Worm (Caenorhabditis elegans) whole organism, L3 larva: ENCODE measurements around the gene atg-16.1.
A peak's percentile ranks its signal among the peaks of the same experiment; 100 is the strongest.

ENCODE experiments used
- R02D3.7 ChIP-seq: fragments of 150-350 bp; optimal IDR thresholded peaks from 2 replicates; lab custom pipeline; 2014; ENCODE audit warnings: missing biosample characterization, missing genetic modification characterization
- ZK546.5 ChIP-seq: sonication (generic microtip); optimal IDR thresholded peaks from 2 replicates; lab custom pipeline; 2017; ENCODE audit warnings: missing biosample characterization, missing genetic modification characterization
- aly-2 ChIP-seq: fragments of 150-350 bp; optimal IDR thresholded peaks from 2 replicates; lab custom pipeline; 2014; ENCODE audit warnings: missing biosample characterization, missing genetic modification characterization
- ama-1 ChIP-seq: fragments of 150-350 bp; optimal IDR thresholded peaks from 2 replicates; lab custom pipeline; 2018
- ceh-16 ChIP-seq: sonication (generic microtip); optimal IDR thresholded peaks from 2 replicates; lab custom pipeline; 2017; ENCODE audit warnings: missing biosample characterization, missing genetic modification characterization
- ceh-28 ChIP-seq: fragments of 150-350 bp; optimal IDR thresholded peaks from 2 replicates; lab custom pipeline; 2014; ENCODE audit warnings: missing biosample characterization, missing genetic modification reagents, missing genetic modification characterization
- ceh-82 ChIP-seq: fragments of 150-350 bp; optimal IDR thresholded peaks from 2 replicates; lab custom pipeline; 2014; ENCODE audit warnings: missing biosample characterization, missing genetic modification characterization
- ceh-9 ChIP-seq: sonication (generic microtip); optimal IDR thresholded peaks from 2 replicates; lab custom pipeline; 2018; ENCODE audit warnings: missing biosample characterization, missing genetic modification characterization
- daf-12 ChIP-seq: fragments of 150-350 bp; optimal IDR thresholded peaks from 2 replicates; lab custom pipeline; 2014; ENCODE audit warnings: missing biosample characterization, missing genetic modification reagents, missing genetic modification characterization
- egl-27 ChIP-seq: sonication (generic microtip); optimal IDR thresholded peaks from 4 replicates; lab custom pipeline; 2017; ENCODE audit warnings: missing biosample characterization, missing genetic modification reagents, missing genetic modification characterization
- egl-5 ChIP-seq: fragments of 150-350 bp; optimal IDR thresholded peaks from 2 replicates; lab custom pipeline; 2017; ENCODE audit warnings: missing biosample characterization, missing genetic modification reagents, missing genetic modification characterization, inconsistent platforms
- elt-1 ChIP-seq: fragments of 150-350 bp; optimal IDR thresholded peaks from 2 replicates; lab custom pipeline; 2014; ENCODE audit warnings: missing biosample characterization, missing genetic modification characterization
- elt-2 ChIP-seq: sonication (generic microtip); optimal IDR thresholded peaks from 2 replicates; lab custom pipeline; 2016; ENCODE audit warnings: missing genetic modification reagents, mild to moderate bottlenecking, missing genetic modification characterization, missing compliant biosample characterization
- elt-3 ChIP-seq, 3 experiments: fragments of 150-350 bp in 1 of 3; sonication (generic microtip) in 2 of 3; optimal IDR thresholded peaks; 2 replicates in 2 of 3; 4 replicates in 1 of 3; lab custom pipeline; 2014 to 2017; ENCODE audit warnings: missing biosample characterization in 3 of 3, missing genetic modification characterization in 3 of 3
- eor-1 ChIP-seq, 2 experiments: fragments of 150-350 bp; optimal IDR thresholded peaks; 2 replicates each; lab custom pipeline; 2014 to 2018; ENCODE audit warnings: missing biosample characterization in 2 of 2, missing genetic modification characterization in 2 of 2
- fkh-10 ChIP-seq: sonication (generic microtip); optimal IDR thresholded peaks from 2 replicates; lab custom pipeline; 2017; ENCODE audit warnings: missing biosample characterization, missing genetic modification reagents, missing genetic modification characterization
- fkh-2 ChIP-seq: fragments of 150-350 bp; optimal IDR thresholded peaks from 2 replicates; lab custom pipeline; 2014; ENCODE audit warnings: missing biosample characterization, missing genetic modification reagents, missing genetic modification characterization
- fos-1 ChIP-seq: fragments of 150-350 bp; optimal IDR thresholded peaks from 2 replicates; lab custom pipeline; 2014; ENCODE audit warnings: missing biosample characterization, missing genetic modification characterization
- hmg-11 ChIP-seq: sonication (generic microtip); optimal IDR thresholded peaks from 2 replicates; lab custom pipeline; 2016; ENCODE audit warnings: missing genetic modification characterization, missing compliant biosample characterization
- jun-1 ChIP-seq: fragments of 150-350 bp; optimal IDR thresholded peaks from 2 replicates; lab custom pipeline; 2014; ENCODE audit warnings: missing biosample characterization, missing genetic modification reagents, missing genetic modification characterization
- lin-15B ChIP-seq: fragments of 150-350 bp; optimal IDR thresholded peaks from 2 replicates; lab custom pipeline; 2014; ENCODE audit warnings: missing biosample characterization, missing genetic modification characterization
- lin-39 ChIP-seq: fragments of 150-350 bp; optimal IDR thresholded peaks from 2 replicates; lab custom pipeline; 2018; ENCODE audit warnings: missing biosample characterization, missing genetic modification reagents, missing genetic modification characterization
- lsy-12 ChIP-seq: sonication (generic microtip); optimal IDR thresholded peaks from 2 replicates; lab custom pipeline; 2016; ENCODE audit warnings: mild to moderate bottlenecking, missing genetic modification characterization, missing compliant biosample characterization
- mdl-1 ChIP-seq: fragments of 150-350 bp; optimal IDR thresholded peaks from 2 replicates; lab custom pipeline; 2014; ENCODE audit warnings: missing biosample characterization, missing genetic modification characterization
- mml-1 ChIP-seq: fragments of 150-350 bp; sonication (generic microtip); optimal IDR thresholded peaks from 3 replicates; lab custom pipeline; 2014; ENCODE audit warnings: missing biosample characterization, missing genetic modification characterization
- nfya-1 ChIP-seq: sonication (generic microtip); optimal IDR thresholded peaks from 2 replicates; lab custom pipeline; 2017; ENCODE audit warnings: missing genetic modification characterization, mild to moderate bottlenecking, missing compliant biosample characterization, antibody characterized with exemption, moderate library complexity; ENCODE audit not compliant: insufficient read depth
- nhr-11 ChIP-seq: fragments of 150-350 bp; optimal IDR thresholded peaks from 2 replicates; lab custom pipeline; 2014; ENCODE audit warnings: missing biosample characterization, missing genetic modification characterization
- nhr-12 ChIP-seq: fragments of 150-350 bp; optimal IDR thresholded peaks from 2 replicates; lab custom pipeline; 2014; ENCODE audit warnings: missing biosample characterization, missing genetic modification characterization
- nhr-23 ChIP-seq: fragments of 150-350 bp; optimal IDR thresholded peaks from 2 replicates; lab custom pipeline; 2014; ENCODE audit warnings: missing biosample characterization, missing genetic modification reagents, missing genetic modification characterization
- nhr-237 ChIP-seq: fragments of 150-350 bp; optimal IDR thresholded peaks from 2 replicates; lab custom pipeline; 2014; ENCODE audit warnings: missing biosample characterization, missing genetic modification characterization
- nhr-25 ChIP-seq: sonication (generic microtip); optimal IDR thresholded peaks from 2 replicates; lab custom pipeline; 2017; ENCODE audit warnings: missing biosample characterization, missing genetic modification characterization
- nhr-28 ChIP-seq: fragments of 150-350 bp; optimal IDR thresholded peaks from 2 replicates; lab custom pipeline; 2014; ENCODE audit warnings: missing biosample characterization, missing genetic modification characterization
- nhr-43 ChIP-seq: sonication (generic microtip); optimal IDR thresholded peaks from 2 replicates; lab custom pipeline; 2016; ENCODE audit warnings: mild to moderate bottlenecking, missing genetic modification characterization, missing compliant biosample characterization; ENCODE audit not compliant: poor library complexity, severe bottlenecking
- nhr-67 ChIP-seq: fragments of 150-350 bp; optimal IDR thresholded peaks from 2 replicates; lab custom pipeline; 2014; ENCODE audit warnings: missing biosample characterization, missing genetic modification characterization
- nhr-76 ChIP-seq: fragments of 150-350 bp; sonication (generic microtip); optimal IDR thresholded peaks from 5 replicates; lab custom pipeline; 2014; ENCODE audit warnings: missing biosample characterization, missing genetic modification characterization
- nhr-77 ChIP-seq: fragments of 150-350 bp; optimal IDR thresholded peaks from 2 replicates; lab custom pipeline; 2014; ENCODE audit warnings: missing biosample characterization, missing genetic modification characterization
- pha-4 ChIP-seq: fragments of 150-350 bp; optimal IDR thresholded peaks from 2 replicates; lab custom pipeline; 2014; ENCODE audit warnings: missing biosample characterization, missing genetic modification reagents, missing genetic modification characterization
- pqm-1 ChIP-seq: fragments of 150-350 bp; optimal IDR thresholded peaks from 2 replicates; lab custom pipeline; 2017; ENCODE audit warnings: missing biosample characterization, missing genetic modification characterization, inconsistent platforms
- sea-2 ChIP-seq: fragments of 150-350 bp; sonication (generic microtip); optimal IDR thresholded peaks from 4 replicates; lab custom pipeline; 2014; ENCODE audit warnings: missing biosample characterization, missing genetic modification reagents, missing genetic modification characterization
- skn-1 ChIP-seq: fragments of 150-350 bp; optimal IDR thresholded peaks from 2 replicates; lab custom pipeline; 2014; ENCODE audit warnings: missing biosample characterization, missing genetic modification characterization
- snpc-4 ChIP-seq: fragments of 150-350 bp; optimal IDR thresholded peaks from 2 replicates; lab custom pipeline; 2014; ENCODE audit warnings: missing biosample characterization, missing genetic modification characterization
- unc-39 ChIP-seq: sonication (generic microtip); optimal IDR thresholded peaks from 4 replicates; lab custom pipeline; 2017; ENCODE audit warnings: missing biosample characterization, missing genetic modification characterization
- unc-62 ChIP-seq: fragments of 150-350 bp; sonication (generic microtip); optimal IDR thresholded peaks from 4 replicates; lab custom pipeline; 2014; ENCODE audit warnings: missing biosample characterization, missing genetic modification reagents, missing genetic modification characterization
- zag-1 ChIP-seq: fragments of 150-350 bp; optimal IDR thresholded peaks from 2 replicates; lab custom pipeline; 2014; ENCODE audit warnings: missing biosample characterization, missing genetic modification characterization
- ztf-4 ChIP-seq: fragments of 150-350 bp; optimal IDR thresholded peaks from 2 replicates; lab custom pipeline; 2014; ENCODE audit warnings: missing biosample characterization, missing genetic modification characterization

The atg-16.1 gene

ce11 chrX:4451936-4452335, 10.3 kb downstream of the atg-16.1 start:
- TF ChIP-seq unc-62 (no peak), R02D3.7 (tag; lab: Kevin White, UChicago) (no peak), egl-27 (tag; lab: Kevin White, UChicago) (no peak), egl-5 (tag; lab: Kevin White, UChicago) (no peak), pha-4 (tag; lab: Kevin White, UChicago) (no peak), elt-1 (tag; lab: Kevin White, UChicago) (no peak), lsy-12 (tag; lab: Kevin White, UChicago) (no peak)

- TF ChIP-seq aly-2 (tag; lab: Kevin White, UChicago) (no peak), nhr-77 (tag; lab: Kevin White, UChicago) (no peak), nhr-237 (no peak), nhr-67 (tag; lab: Kevin White, UChicago) (no peak)
Observed at ce11 chrX:4448283-4448682, 14.0 kb downstream of the atg-16.1 start, which contains the start of gene mltn-13. Gene mltn-13, minus strand, starts transcription at chrX:4448383.

- peak; percentile 53 for TF ChIP-seq nfya-1
- no peak for TF ChIP-seq fkh-2 (tag; lab: Kevin White, UChicago)
- TF ChIP-seq eor-1 (tag; optimal IDR thresholded peaks at IDR 0.05; lab: Kevin White, UChicago): no peak
- peak; percentile 34 for TF ChIP-seq hmg-11 (tag; lab: Kevin White, UChicago)
- TF ChIP-seq pqm-1: no peak
- TF ChIP-seq mml-1 (tag; lab: Kevin White, UChicago): no peak
- no peak for TF ChIP-seq egl-5 (tag; lab: Kevin White, UChicago)
- TF ChIP-seq nhr-237: no peak
- TF ChIP-seq nhr-43 (tag; lab: Kevin White, UChicago): peak; percentile 59
- peak; percentile 33 for TF ChIP-seq elt-2 (tag; lab: Kevin White, UChicago)
- no peak for TF ChIP-seq ceh-9 (tag; lab: Kevin White, UChicago)
- no peak for TF ChIP-seq nhr-23 (tag; lab: Kevin White, UChicago)
- no peak for TF ChIP-seq fkh-10 (GFP tag; lab: Kevin White, UChicago)
- TF ChIP-seq lsy-12 (tag; lab: Kevin White, UChicago): no peak
- TF ChIP-seq ceh-28: no peak
- TF ChIP-seq snpc-4 (tag; lab: Kevin White, UChicago): no peak
- TF ChIP-seq fos-1 (tag; lab: Kevin White, UChicago): no peak
- no peak for TF ChIP-seq elt-3 (tag; optimal IDR thresholded peaks at IDR 0.05; lab: Kevin White, UChicago)
- TF ChIP-seq daf-12 (tag; lab: Kevin White, UChicago): no peak
- TF ChIP-seq nhr-12 (tag; lab: Kevin White, UChicago): no peak
- TF ChIP-seq lin-39: no peak
- no peak for TF ChIP-seq ceh-16 (tag; lab: Kevin White, UChicago)
- no peak for TF ChIP-seq egl-27 (tag; lab: Kevin White, UChicago)
- TF ChIP-seq ztf-4 (tag; lab: Kevin White, UChicago): no peak
- peak; percentile 50 for TF ChIP-seq pha-4 (tag; lab: Kevin White, UChicago)
- TF ChIP-seq skn-1 (tag; lab: Kevin White, UChicago): no peak
- TF ChIP-seq unc-62: no peak
- no peak for TF ChIP-seq ZK546.5 (tag; lab: Kevin White, UChicago)
- no peak for TF ChIP-seq zag-1
- TF ChIP-seq, all 47 proteins: peak for 5
Observed at ce11 chrX:4444843-4445242, 17.4 kb downstream of the atg-16.1 start.

- TF ChIP-seq nhr-76 (tag; lab: Kevin White, UChicago): peak; percentile 23
- no peak for TF ChIP-seq lin-15B (tag; lab: Kevin White, UChicago)
- TF ChIP-seq unc-62: no peak
- TF ChIP-seq ceh-82 (tag; lab: Kevin White, UChicago): no peak
- TF ChIP-seq nhr-11: peak; percentile 12
- TF ChIP-seq pha-4 (tag; lab: Kevin White, UChicago): peak; percentile 24
- peak; percentile 54 for TF ChIP-seq hmg-11 (tag; lab: Kevin White, UChicago)
- TF ChIP-seq nfya-1: peak; percentile 43
- peak; percentile 51 for TF ChIP-seq jun-1
- TF ChIP-seq R02D3.7 (tag; lab: Kevin White, UChicago): no peak
- no peak for TF ChIP-seq nhr-237
- TF ChIP-seq ama-1 (lab: Kevin White, UChicago): no peak
- TF ChIP-seq ZK546.5 (tag; lab: Kevin White, UChicago): no peak
- TF ChIP-seq nhr-77 (tag; lab: Kevin White, UChicago): no peak
- TF ChIP-seq ceh-9 (tag; lab: Kevin White, UChicago): no peak
- TF ChIP-seq egl-27 (tag; lab: Kevin White, UChicago): no peak
- TF ChIP-seq sea-2 (GFP tag; lab: Kevin White, UChicago): no peak
- TF ChIP-seq nhr-25 (tag; lab: Kevin White, UChicago): peak; percentile 18
- no peak for TF ChIP-seq fkh-10 (GFP tag; lab: Kevin White, UChicago)
- TF ChIP-seq elt-2 (tag; lab: Kevin White, UChicago): peak; percentile 8
- no peak for TF ChIP-seq aly-2 (tag; lab: Kevin White, UChicago)
- TF ChIP-seq unc-39 (tag; lab: Kevin White, UChicago): no peak
- TF ChIP-seq nhr-28 (tag; lab: Kevin White, UChicago): no peak
- TF ChIP-seq ceh-28: peak; percentile 17
- TF ChIP-seq fos-1 (tag; lab: Kevin White, UChicago): no peak
- no peak for TF ChIP-seq snpc-4 (tag; lab: Kevin White, UChicago)
- peak; percentile 12 for TF ChIP-seq nhr-43 (tag; lab: Kevin White, UChicago)
- no peak for TF ChIP-seq mml-1 (tag; lab: Kevin White, UChicago)
- TF ChIP-seq egl-5 (tag; lab: Kevin White, UChicago): no peak
- TF ChIP-seq mdl-1 (tag; lab: Kevin White, UChicago): peak; percentile 6
- no peak for TF ChIP-seq ceh-16 (tag; lab: Kevin White, UChicago)
Observed at ce11 chrX:4444073-4444472, 18.2 kb downstream of the atg-16.1 start.
